Worm (Caenorhabditis elegans): ENCODE data around the gene Y37E11AL.12.

The Y37E11AL.12 gene

ce11 chrIV:3701892-3702291 is at the start of gene Y37E11AL.12:
Gene Y37E11AL.12 (minus strand): TSS chrIV:3701992.
- TF ChIP-seq aly-1 (tag; optimal IDR thresholded peaks at IDR 0.05): no peak

DNA sequence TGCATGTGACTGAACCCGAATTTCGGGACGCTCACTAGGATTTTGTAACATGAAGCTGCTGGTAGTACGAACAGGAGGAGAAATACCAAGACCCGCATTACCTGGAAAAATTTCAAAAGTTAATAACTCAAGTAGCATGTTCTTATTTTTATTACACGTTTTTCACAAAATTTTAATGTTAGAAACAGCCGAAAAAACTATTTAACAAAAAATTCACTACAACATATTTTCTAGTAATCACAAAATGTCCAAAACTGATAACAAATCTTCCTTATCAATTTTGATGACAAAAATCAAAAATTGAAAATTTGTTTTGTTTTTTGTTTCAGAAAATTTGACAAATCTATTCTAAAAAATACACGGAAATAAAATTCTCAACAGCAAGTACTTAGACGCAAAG is 49.2 kb upstream of the Y37E11AL.12 start, which contains the start of gene ugt-45:
ugt-45 (minus strand) TSS at position 101 of the 400 bp plus-strand sequence.
- no peak for TF ChIP-seq hnd-1 (tag; optimal IDR thresholded peaks at IDR 0.05)
- TF ChIP-seq hmg-4 (GFP tag; optimal IDR thresholded peaks at IDR 0.05): no peak
- no peak for TF ChIP-seq scrt-1 (GFP tag; IDR thresholded peaks at IDR 0.05)
- no peak for TF ChIP-seq ceh-36 (tag; optimal IDR thresholded peaks at IDR 0.05)
- TF ChIP-seq ama-1 (optimal IDR thresholded peaks at IDR 0.05): no peak
- TF ChIP-seq pes-1 (GFP tag; IDR thresholded peaks at IDR 0.05): no peak
- no peak for TF ChIP-seq F13C5.2 (tag; optimal IDR thresholded peaks at IDR 0.05)
- no peak for TF ChIP-seq aly-1 (tag; optimal IDR thresholded peaks at IDR 0.05)
- no peak for TF ChIP-seq ceh-13 (GFP tag; optimal IDR thresholded peaks at IDR 0.05)
- TF ChIP-seq hmbx-1 (tag; optimal IDR thresholded peaks at IDR 0.05): no peak
- TF ChIP-seq B0310.2 (tag; optimal IDR thresholded peaks at IDR 0.05): no peak
- no peak for TF ChIP-seq tbx-11 (GFP tag; IDR thresholded peaks at IDR 0.05)
- TF ChIP-seq tra-4 (tag; optimal IDR thresholded peaks at IDR 0.05): no peak
- no peak for TF ChIP-seq tbx-37 (GFP tag; conservative IDR thresholded peaks at IDR 0.05)
- no peak for TF ChIP-seq sea-1 (GFP tag; conservative IDR thresholded peaks at IDR 0.05)
- TF ChIP-seq flt-1 (GFP tag; IDR thresholded peaks at IDR 0.05): no peak
- TF ChIP-seq ets-7 (tag; optimal IDR thresholded peaks at IDR 0.05): no peak

- TF ChIP-seq sea-1 (GFP tag; conservative IDR thresholded peaks at IDR 0.05) (no peak), ceh-13 (GFP tag; optimal IDR thresholded peaks at IDR 0.05) (no peak), tbx-37 (GFP tag; conservative IDR thresholded peaks at IDR 0.05) (no peak), tbx-11 (GFP tag; IDR thresholded peaks at IDR 0.05) (no peak), B0310.2 (tag; optimal IDR thresholded peaks at IDR 0.05) (no peak), aly-1 (tag; optimal IDR thresholded peaks at IDR 0.05) (no peak), hnd-1 (tag; optimal IDR thresholded peaks at IDR 0.05) (no peak), F13C5.2 (tag; optimal IDR thresholded peaks at IDR 0.05) (no peak)
Observed at ce11 chrIV:3745806-3746205, 44.0 kb upstream of the Y37E11AL.12 start.

- TF ChIP-seq tbx-37 (GFP tag; conservative IDR thresholded peaks at IDR 0.05): no peak
- TF ChIP-seq F13C5.2 (tag; optimal IDR thresholded peaks at IDR 0.05): no peak
- TF ChIP-seq aly-1 (tag; optimal IDR thresholded peaks at IDR 0.05): no peak
- no peak for TF ChIP-seq ets-7 (tag; optimal IDR thresholded peaks at IDR 0.05)
Observed at ce11 chrIV:3743748-3744147, 42.0 kb upstream of the Y37E11AL.12 start, which contains the start of gene siah-1. Gene siah-1 (plus strand): TSS chrIV:3744048.

DNA sequence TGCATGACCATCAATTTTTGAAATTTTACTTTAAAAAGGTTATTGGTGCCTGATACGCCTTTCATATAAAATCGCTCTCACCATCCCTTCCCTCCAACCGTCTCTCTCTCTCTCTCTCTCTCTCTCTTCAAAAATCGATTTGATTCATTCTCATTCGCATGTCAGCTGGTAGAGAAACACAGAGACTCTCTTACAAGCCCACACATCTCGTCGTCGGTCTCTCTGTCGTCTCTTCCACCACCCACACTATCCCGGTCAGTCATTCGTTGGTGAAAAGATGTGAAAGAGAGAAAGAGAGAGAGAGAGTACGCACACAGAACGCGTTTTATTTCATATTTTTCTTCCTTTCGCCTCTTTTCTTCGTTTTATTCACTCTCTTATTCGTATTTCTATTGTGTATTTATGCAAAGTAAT is 40.6 kb upstream of the Y37E11AL.12 start:
- TF ChIP-seq F13C5.2 (tag; optimal IDR thresholded peaks at IDR 0.05) (peak; percentile 28), flt-1 (GFP tag; IDR thresholded peaks at IDR 0.05) (no peak), scrt-1 (GFP tag; IDR thresholded peaks at IDR 0.05) (no peak), B0310.2 (tag; optimal IDR thresholded peaks at IDR 0.05) (no peak), tbx-11 (GFP tag; IDR thresholded peaks at IDR 0.05) (no peak), hmg-4 (GFP tag; optimal IDR thresholded peaks at IDR 0.05) (peak; percentile 73)

DNA sequence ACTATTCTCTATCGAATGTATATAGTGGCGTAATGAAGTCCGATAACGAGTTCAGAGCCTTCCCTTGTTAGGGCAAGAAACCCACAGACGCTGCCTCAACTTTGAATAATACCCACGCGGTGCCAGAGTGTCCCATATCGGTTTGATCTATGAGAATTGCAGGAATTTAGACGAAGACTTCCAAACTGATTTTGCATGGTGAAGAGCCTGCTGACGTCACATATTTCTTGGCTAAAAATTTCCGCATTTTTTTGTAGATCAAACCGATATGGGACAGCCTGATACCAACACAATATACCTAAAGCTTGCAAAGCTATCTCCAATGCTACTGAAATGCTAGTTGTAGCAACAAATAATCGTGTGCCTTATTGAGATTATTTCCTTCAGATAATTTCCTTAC is 40.1 kb upstream of the Y37E11AL.12 start:
- no peak for TF ChIP-seq ceh-36 (tag; optimal IDR thresholded peaks at IDR 0.05)
- no peak for TF ChIP-seq ama-1 (optimal IDR thresholded peaks at IDR 0.05)
- TF ChIP-seq ets-7 (tag; optimal IDR thresholded peaks at IDR 0.05): no peak
- TF ChIP-seq tbx-11 (GFP tag; IDR thresholded peaks at IDR 0.05): no peak

DNA sequence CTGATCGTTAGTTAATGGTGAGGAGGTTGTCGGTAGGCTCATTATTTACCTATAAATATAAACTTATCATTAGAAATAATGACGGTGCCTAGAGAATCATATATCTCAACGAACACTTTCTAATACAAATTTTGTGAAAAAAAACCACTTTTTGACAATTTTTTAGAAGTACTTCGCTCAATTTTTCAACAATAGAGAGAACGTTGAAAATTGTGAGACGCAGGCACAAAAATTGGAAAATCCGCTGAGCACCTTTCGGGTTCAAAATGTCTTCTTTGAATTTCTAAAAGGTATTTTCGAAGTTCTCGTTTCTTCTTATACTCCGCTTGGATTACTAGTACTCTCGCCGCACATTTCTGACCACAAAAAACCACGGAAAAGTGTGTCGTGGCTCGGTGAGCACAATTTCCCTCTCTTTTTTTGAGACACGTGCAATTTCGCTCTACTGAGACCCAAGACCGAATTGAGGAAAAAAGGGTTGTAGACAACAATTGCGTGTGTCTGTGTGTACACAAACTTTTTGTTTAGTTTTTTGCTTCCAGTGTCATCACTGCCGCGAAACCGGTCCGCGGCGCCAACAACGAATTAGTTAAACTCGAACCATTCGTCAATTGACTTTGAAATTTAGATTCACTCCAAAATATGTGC is 39.2 kb upstream of the Y37E11AL.12 start, which contains the start of gene nape-1:
nape-1 (minus strand) TSS at position 51 of the 648 bp plus-strand sequence.
- TF ChIP-seq aly-1 (tag; optimal IDR thresholded peaks at IDR 0.05) (no peak), hnd-1 (tag; optimal IDR thresholded peaks at IDR 0.05) (no peak), ceh-36 (tag; optimal IDR thresholded peaks at IDR 0.05) (no peak), B0310.2 (tag; optimal IDR thresholded peaks at IDR 0.05) (no peak), ceh-13 (GFP tag; optimal IDR thresholded peaks at IDR 0.05) (no peak), hmg-4 (GFP tag; optimal IDR thresholded peaks at IDR 0.05) (no peak), flt-1 (GFP tag; IDR thresholded peaks at IDR 0.05) (no peak), tra-4 (tag; optimal IDR thresholded peaks at IDR 0.05) (no peak)

- TF ChIP-seq ama-1 (optimal IDR thresholded peaks at IDR 0.05) (no peak), tbx-37 (GFP tag; conservative IDR thresholded peaks at IDR 0.05) (no peak), tra-4 (tag; optimal IDR thresholded peaks at IDR 0.05) (no peak), scrt-1 (GFP tag; IDR thresholded peaks at IDR 0.05) (no peak), flt-1 (GFP tag; IDR thresholded peaks at IDR 0.05) (no peak), ets-7 (tag; optimal IDR thresholded peaks at IDR 0.05) (no peak), hmbx-1 (tag; optimal IDR thresholded peaks at IDR 0.05) (no peak), hnd-1 (tag; optimal IDR thresholded peaks at IDR 0.05) (no peak), B0310.2 (tag; optimal IDR thresholded peaks at IDR 0.05) (no peak), F13C5.2 (tag; optimal IDR thresholded peaks at IDR 0.05) (no peak), hmg-4 (GFP tag; optimal IDR thresholded peaks at IDR 0.05) (no peak), tbx-11 (GFP tag; IDR thresholded peaks at IDR 0.05) (no peak), ceh-13 (GFP tag; optimal IDR thresholded peaks at IDR 0.05) (no peak), sea-1 (GFP tag; conservative IDR thresholded peaks at IDR 0.05) (no peak), ceh-36 (tag; optimal IDR thresholded peaks at IDR 0.05) (no peak), pes-1 (GFP tag; IDR thresholded peaks at IDR 0.05) (no peak), aly-1 (tag; optimal IDR thresholded peaks at IDR 0.05) (no peak)
Observed at ce11 chrIV:3738655-3739403, 37.0 kb upstream of the Y37E11AL.12 start, which contains the start of gene nape-2. Gene nape-2 (minus strand): TSS chrIV:3738925.

Data from whole organism, early embryonic.